Fruit fly (Drosophila melanogaster): ENCODE measurements around the gene CG10337.

Gene CG10337

DNA sequence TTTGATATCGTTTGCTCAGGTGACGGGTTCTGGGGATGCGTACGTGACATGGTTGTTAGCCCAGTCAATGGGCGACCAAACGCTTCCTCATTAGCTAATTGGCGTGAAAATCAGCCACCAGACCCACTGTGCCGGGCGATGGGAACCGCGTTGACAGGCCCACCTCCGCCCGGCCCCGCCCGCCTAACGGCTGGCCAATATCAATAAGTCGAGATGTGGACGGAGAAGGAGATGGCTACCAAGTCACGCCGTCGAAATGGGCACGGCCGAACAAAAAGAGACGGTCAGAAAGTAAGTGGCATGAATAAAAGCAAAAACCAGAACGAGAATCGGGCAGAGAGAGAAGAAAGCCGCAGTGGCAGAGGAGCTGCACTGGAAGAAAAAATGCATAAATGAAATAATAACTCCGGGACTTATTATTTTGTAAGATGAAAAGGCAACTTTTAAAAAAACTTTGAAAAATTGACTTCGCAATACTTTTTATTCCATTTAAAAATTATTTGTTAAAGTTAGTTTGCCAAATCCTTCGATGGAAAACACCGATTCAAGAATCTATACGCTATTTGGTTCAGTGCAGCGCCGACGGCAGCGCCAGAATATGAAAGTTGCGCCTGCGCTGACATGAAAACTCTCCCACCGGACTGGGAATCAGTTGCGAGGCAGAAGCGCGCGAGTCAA, 8.8 kb downstream of the CG10337 start, which contains the start of gene CG13082 (continued):
- no peak for TF ChIP-seq Vsx2 (GFP tag; optimal IDR thresholded peaks at IDR 0.05; ENCODE audit: partially characterized antibody)
- peak; percentile 88 for TF ChIP-seq Sp1 (GFP tag; optimal IDR thresholded peaks at IDR 0.05)
- peak; percentile 75 for TF ChIP-seq dmrt93B (GFP tag; optimal IDR thresholded peaks at IDR 0.05)
- TF ChIP-seq ey (GFP tag; optimal IDR thresholded peaks at IDR 0.05) = peak; percentile 85
- TF ChIP-seq Jra (GFP tag; optimal IDR thresholded peaks at IDR 0.05) = peak; percentile 42
- TF ChIP-seq N (GFP tag; optimal IDR thresholded peaks at IDR 0.05) = no peak
- TF ChIP-seq HLH106 (tag; optimal IDR thresholded peaks at IDR 0.05) = peak; percentile 87
- peak; percentile 92 for TF ChIP-seq h (GFP tag; optimal IDR thresholded peaks at IDR 0.05)
- TF ChIP-seq CrebA (GFP tag; optimal IDR thresholded peaks at IDR 0.05; ENCODE audit: borderline replicate concordance) = no peak
- peak; percentile 20 for TF ChIP-seq brk (GFP tag; optimal IDR thresholded peaks at IDR 0.05)

DNA sequence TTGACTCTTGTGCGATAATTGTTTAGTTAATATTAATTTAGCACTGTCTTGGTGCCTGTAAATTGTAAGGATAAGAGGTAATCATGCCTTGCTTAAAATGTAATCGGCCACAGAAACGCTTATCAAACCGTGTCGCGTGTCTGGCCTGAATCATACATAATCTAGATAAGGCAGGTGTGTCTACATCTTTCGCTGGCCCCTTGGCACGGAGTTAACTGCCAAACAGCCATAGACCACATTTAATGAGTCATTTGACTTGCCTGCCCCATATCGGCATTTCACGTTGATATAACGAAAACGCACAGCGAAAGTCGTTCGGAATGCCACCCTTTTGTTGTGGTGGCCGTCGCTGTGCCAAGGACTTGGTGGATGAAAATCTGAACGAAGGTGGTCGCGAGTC, 11.5 kb downstream of the CG10337 start, which contains the start of gene CG31697:
Gene CG31697 (plus strand): TSS at position 215 of the 400 bp plus-strand sequence.
- TF ChIP-seq jim (GFP tag; optimal IDR thresholded peaks at IDR 0.05) (no peak), Rel (GFP tag; optimal IDR thresholded peaks at IDR 0.05) (no peak), Rel (tag; optimal IDR thresholded peaks at IDR 0.05) (no peak), h (GFP tag; optimal IDR thresholded peaks at IDR 0.05) (peak; percentile 86), CG32264 (GFP tag; optimal IDR thresholded peaks at IDR 0.05) (no peak)

DNA sequence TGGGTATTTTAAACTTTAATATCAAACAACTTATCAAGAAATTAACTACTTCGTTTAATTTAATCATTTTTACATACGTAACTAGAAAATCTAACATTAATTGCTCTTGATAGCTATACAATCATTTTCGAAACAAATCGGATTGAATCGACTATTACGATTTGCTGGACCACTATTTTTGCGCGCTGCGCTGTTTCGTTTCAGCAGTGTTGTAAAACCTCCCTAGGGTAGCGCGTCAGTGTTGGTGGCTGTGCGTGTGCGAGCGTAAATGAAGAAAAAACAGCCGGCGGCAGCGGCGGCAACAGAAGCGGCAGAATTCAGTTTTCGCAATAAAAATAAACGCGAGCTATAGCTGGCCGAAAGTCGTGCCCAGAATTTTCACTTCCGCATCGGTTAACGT, 13.5 kb downstream of the CG10337 start, which contains the start of gene CG33116:
Gene CG33116 (plus strand): TSS at position 233 of the 400 bp plus-strand sequence.
- TF ChIP-seq br (GFP tag; optimal IDR thresholded peaks at IDR 0.05) (peak; percentile 89), rgr (GFP tag; optimal IDR thresholded peaks at IDR 0.05) (peak; percentile 93), pan (optimal IDR thresholded peaks at IDR 0.05) (no peak), tai (GFP tag; optimal IDR thresholded peaks at IDR 0.05) (no peak), sage (GFP tag; optimal IDR thresholded peaks at IDR 0.05) (peak; percentile 63), dmrt93B (GFP tag; optimal IDR thresholded peaks at IDR 0.05) (peak; percentile 71), Hnf4 (GFP tag; optimal IDR thresholded peaks at IDR 0.05) (peak; percentile 91), CG9705 (GFP tag; optimal IDR thresholded peaks at IDR 0.05) (peak; percentile 61), psq (GFP tag; optimal IDR thresholded peaks at IDR 0.05) (peak; percentile 68), Myc (optimal IDR thresholded peaks at IDR 0.05) (peak; percentile 41), N (GFP tag; optimal IDR thresholded peaks at IDR 0.05) (no peak), brk (GFP tag; optimal IDR thresholded peaks at IDR 0.05) (peak; percentile 82), lola (GFP tag; optimal IDR thresholded peaks at IDR 0.05) (no peak), fru (GFP tag; optimal IDR thresholded peaks at IDR 0.05) (peak; percentile 90), ey (GFP tag; optimal IDR thresholded peaks at IDR 0.05) (peak; percentile 89), dsf (GFP tag; optimal IDR thresholded peaks at IDR 0.05; ENCODE audit: borderline replicate concordance) (peak; percentile 50), foxo (GFP tag; optimal IDR thresholded peaks at IDR 0.05) (peak; percentile 17 to 92), Jra (GFP tag; optimal IDR thresholded peaks at IDR 0.05) (peak; percentile 61), Dfd (GFP tag; optimal IDR thresholded peaks at IDR 0.05) (no peak), Mio (GFP tag; optimal IDR thresholded peaks at IDR 0.05) (peak; percentile 63), usp (GFP tag; optimal IDR thresholded peaks at IDR 0.05) (no peak), h (GFP tag; optimal IDR thresholded peaks at IDR 0.05) (peak; percentile 90), sv (GFP tag; optimal IDR thresholded peaks at IDR 0.05) (peak; percentile 84), Hr83 (GFP tag; optimal IDR thresholded peaks at IDR 0.05; ENCODE audit: poor library complexity, severe bottlenecking) (peak; percentile 92), Abd-B (GFP tag; optimal IDR thresholded peaks at IDR 0.05) (no peak), OdsH (GFP tag; optimal IDR thresholded peaks at IDR 0.05) (peak; percentile 86), woc (GFP tag; optimal IDR thresholded peaks at IDR 0.05) (peak; percentile 89), jim (GFP tag; optimal IDR thresholded peaks at IDR 0.05) (peak; percentile 2), CrebA (GFP tag; optimal IDR thresholded peaks at IDR 0.05; ENCODE audit: borderline replicate concordance) (no peak), Sp1 (GFP tag; optimal IDR thresholded peaks at IDR 0.05) (peak; percentile 80), dl (GFP tag; optimal IDR thresholded peaks at IDR 0.05; ENCODE audit: insufficient read depth in 1 of 2, partially characterized antibody in 2 of 2) (no peak), Hr78 (GFP tag; optimal IDR thresholded peaks at IDR 0.05) (no peak), HLH106 (tag; optimal IDR thresholded peaks at IDR 0.05) (peak; percentile 85), CG32264 (GFP tag; optimal IDR thresholded peaks at IDR 0.05) (peak; percentile 74), GATAd (GFP tag; optimal IDR thresholded peaks at IDR 0.05) (peak; percentile 28), Rel (GFP tag; optimal IDR thresholded peaks at IDR 0.05) (no peak), Rel (tag; optimal IDR thresholded peaks at IDR 0.05) (peak; percentile 58), Vsx2 (GFP tag; optimal IDR thresholded peaks at IDR 0.05; ENCODE audit: partially characterized antibody) (no peak), Dif (GFP tag; optimal IDR thresholded peaks at IDR 0.05; ENCODE audit: partially characterized antibody) (no peak)
